Worm (Caenorhabditis elegans) whole organism, L1 larva: ENCODE data around the gene C14E2.1.

Source experiments
- mdl-1 ChIP-seq, 2 experiments: fragments of 150-350 bp; optimal IDR thresholded peaks; 2 replicates each; lab custom pipeline; 2014 to 2017; ENCODE audit warnings: missing biosample characterization in 2 of 2, missing genetic modification characterization in 2 of 2, inconsistent platforms in 1 of 2
- nhr-71 ChIP-seq: sonication (generic microtip); optimal IDR thresholded peaks from 2 replicates; lab custom pipeline; 2016; ENCODE audit warnings: mild to moderate bottlenecking, missing genetic modification characterization, moderate library complexity, missing compliant biosample characterization
- unc-62 ChIP-seq: fragments of 150-350 bp; optimal IDR thresholded peaks from 2 replicates; lab custom pipeline; 2014; ENCODE audit warnings: missing biosample characterization, missing genetic modification reagents, missing genetic modification characterization
- zag-1 ChIP-seq: fragments of 150-350 bp; optimal IDR thresholded peaks from 2 replicates; lab custom pipeline; 2014; ENCODE audit warnings: missing biosample characterization, missing genetic modification characterization

ce11 chrX:1847685-1848084 lies 21.4 kb downstream of the C14E2.1 start:
- TF ChIP-seq zag-1 (tag; lab: Kevin White, UChicago) (no peak), mdl-1 (tag; optimal IDR thresholded peaks at IDR 0.05; lab: Kevin White, UChicago) (no peak), unc-62 (GFP tag; lab: Kevin White, UChicago) (no peak), nhr-71 (tag; lab: Kevin White, UChicago) (no peak)
